Worm (Caenorhabditis elegans) whole organism, late embryonic: Measurements from ENCODE around the gene F49C12.11.

ENCODE experiments used
- F13H6.1 ChIP-seq: sonication (generic microtip); optimal IDR thresholded peaks from 2 replicates; lab custom pipeline; 2016; ENCODE audit warnings: missing genetic modification characterization, missing compliant biosample characterization
- T23F11.4 ChIP-seq: fragments of 200-800 bp; sonication (Bioruptor generic); optimal IDR thresholded peaks from 2 replicates; lab custom pipeline; 2018; ENCODE audit warnings: mild to moderate bottlenecking, missing genetic modification characterization, missing compliant biosample characterization
- ama-1 ChIP-seq: fragments of 150-350 bp; optimal IDR thresholded peaks from 2 replicates; lab custom pipeline; 2014
- ceh-30 ChIP-seq: fragments of 150-350 bp; optimal IDR thresholded peaks from 2 replicates; lab custom pipeline; 2014; ENCODE audit warnings: missing biosample characterization, missing genetic modification characterization
- dmd-4 ChIP-seq: sonication (generic microtip); optimal IDR thresholded peaks from 2 replicates; lab custom pipeline; 2016; ENCODE audit warnings: borderline replicate concordance, missing genetic modification characterization, missing compliant biosample characterization
- dve-1 ChIP-seq: sonication (generic microtip); optimal IDR thresholded peaks from 2 replicates; lab custom pipeline; 2017; ENCODE audit warnings: antibody characterized with exemption, mild to moderate bottlenecking, missing genetic modification characterization, missing compliant biosample characterization
- fkh-6 ChIP-seq: sonication (generic microtip); optimal IDR thresholded peaks from 2 replicates; lab custom pipeline; 2016; ENCODE audit warnings: missing genetic modification characterization, missing compliant biosample characterization
- nfya-1 ChIP-seq: sonication (generic microtip); optimal IDR thresholded peaks from 2 replicates; lab custom pipeline; 2017; ENCODE audit warnings: missing genetic modification characterization, mild to moderate bottlenecking, missing compliant biosample characterization, antibody characterized with exemption, moderate library complexity
- npax-4 ChIP-seq: sonication (generic microtip); optimal IDR thresholded peaks from 2 replicates; lab custom pipeline; 2016; ENCODE audit warnings: missing genetic modification characterization, missing compliant biosample characterization
- pag-3 ChIP-seq: sonication (generic microtip); optimal IDR thresholded peaks from 2 replicates; lab custom pipeline; 2016; ENCODE audit warnings: missing compliant biosample characterization, missing genetic modification characterization, borderline replicate concordance
- rnt-1 ChIP-seq: sonication (generic microtip); optimal IDR thresholded peaks from 2 replicates; lab custom pipeline; 2016; ENCODE audit warnings: missing genetic modification characterization, missing compliant biosample characterization
- sox-4 ChIP-seq: sonication (generic microtip); optimal IDR thresholded peaks from 2 replicates; lab custom pipeline; 2017; ENCODE audit warnings: mild to moderate bottlenecking, missing genetic modification characterization, inconsistent platforms, missing compliant biosample characterization
- unc-3 ChIP-seq, 2 experiments: fragments of 200-800 bp in 1 of 2; sonication (Bioruptor generic) in 1 of 2; sonication (generic microtip) in 1 of 2; conservative IDR thresholded peaks in 1 of 2; optimal IDR thresholded peaks in 1 of 2; 2 replicates each; pipeline versions ENCODE4 v1.3.6 to Lab custom; 2016 to 2022; ENCODE audit warnings: missing compliant biosample characterization in 2 of 2, missing genetic modification characterization in 2 of 2, missing genetic modification reagents in 1 of 2

ce11 chrIV:9336538-9337090, 17.4 kb downstream of the F49C12.11 start, which contains the start of gene T20D3.5:
- no peak for TF ChIP-seq ama-1 (lab: Kevin White, UChicago)
- no peak for TF ChIP-seq rnt-1 (tag; lab: Kevin White, UChicago)
- TF ChIP-seq npax-4: no peak
- TF ChIP-seq ceh-30 (tag; lab: Kevin White, UChicago): no peak
- TF ChIP-seq T23F11.4 (GFP tag; lab: Kevin White, UChicago): no peak
- no peak for TF ChIP-seq pag-3 (tag; lab: Kevin White, UChicago)
- TF ChIP-seq dve-1 (tag; lab: Kevin White, UChicago): no peak
- no peak for TF ChIP-seq nfya-1 (tag; lab: Kevin White, UChicago)
- TF ChIP-seq unc-3 (GFP tag; conservative IDR thresholded peaks at IDR 0.05; lab: Robert Waterston, UW): no peak
- TF ChIP-seq unc-3 (tag; optimal IDR thresholded peaks at IDR 0.05; lab: Kevin White, UChicago): no peak
- no peak for TF ChIP-seq dmd-4
- no peak for TF ChIP-seq sox-4 (tag; lab: Kevin White, UChicago)
- no peak for TF ChIP-seq fkh-6 (tag; lab: Kevin White, UChicago)
- no peak for TF ChIP-seq F13H6.1 (tag; lab: Kevin White, UChicago)
